Worm (Caenorhabditis elegans): Measurements from ENCODE around the gene unc-78.

Gene unc-78

ce11 chrX:3411565-3412022 lies at the start of gene unc-78:
TSS of gene unc-78 (minus strand) at chrX:3411615.
- TF ChIP-seq unc-62 (GFP tag; optimal IDR thresholded peaks at IDR 0.05), result no peak

- TF ChIP-seq unc-62 (GFP tag; optimal IDR thresholded peaks at IDR 0.05), result no peak
Observed at ce11 chrX:3455561-3455960, 44.1 kb upstream of the unc-78 start.

ce11 chrX:3453870-3454269 lies 42.5 kb upstream of the unc-78 start:
- TF ChIP-seq unc-62 (GFP tag; optimal IDR thresholded peaks at IDR 0.05), result no peak

ce11 chrX:3451122-3451521 lies 39.7 kb upstream of the unc-78 start, which contains the start of gene ZK813.5:
TSS of gene ZK813.5 (minus strand) at chrX:3451222.
- no peak for TF ChIP-seq unc-62 (GFP tag; optimal IDR thresholded peaks at IDR 0.05)

- no peak for TF ChIP-seq unc-62 (GFP tag; optimal IDR thresholded peaks at IDR 0.05)
Observed at ce11 chrX:3446011-3446410, 34.6 kb upstream of the unc-78 start, which contains the start of gene ZK813.1. TSS of gene ZK813.1 (plus strand) at chrX:3446311.

ce11 chrX:3444514-3444913 lies 33.1 kb upstream of the unc-78 start, which contains the start of gene ZK813.7:
TSS of gene ZK813.7 (plus strand) at chrX:3444814.
- no peak for TF ChIP-seq unc-62 (GFP tag; optimal IDR thresholded peaks at IDR 0.05)

ce11 chrX:3443526-3443925 lies 32.1 kb upstream of the unc-78 start, which contains the start of gene ZK813.2:
TSS of gene ZK813.2 (plus strand) at chrX:3443826.
- no peak for TF ChIP-seq unc-62 (GFP tag; optimal IDR thresholded peaks at IDR 0.05)

ce11 chrX:3441539-3441938 lies 30.1 kb upstream of the unc-78 start, which contains the start of gene ZK813.3:
TSS of gene ZK813.3 (plus strand) at chrX:3441839.
- no peak for TF ChIP-seq unc-62 (GFP tag; optimal IDR thresholded peaks at IDR 0.05)

- TF ChIP-seq unc-62 (GFP tag; optimal IDR thresholded peaks at IDR 0.05), result no peak
Observed at ce11 chrX:3440308-3440707, 28.9 kb upstream of the unc-78 start.

ce11 chrX:3439823-3440222 lies 28.4 kb upstream of the unc-78 start:
- TF ChIP-seq unc-62 (GFP tag; optimal IDR thresholded peaks at IDR 0.05), result no peak

- no peak for TF ChIP-seq unc-62 (GFP tag; optimal IDR thresholded peaks at IDR 0.05)
Observed at ce11 chrX:3430020-3430419, 18.6 kb upstream of the unc-78 start, which contains the start of gene ZK813.4. TSS of gene ZK813.4 (minus strand) at chrX:3430120.

- no peak for TF ChIP-seq unc-62 (GFP tag; optimal IDR thresholded peaks at IDR 0.05)
Observed at ce11 chrX:3429122-3429521, 17.7 kb upstream of the unc-78 start.

ce11 chrX:3424516-3424915 lies 13.1 kb upstream of the unc-78 start, which contains the start of gene ZK813.6:
TSS of gene ZK813.6 (plus strand) at chrX:3424816.
- TF ChIP-seq unc-62 (GFP tag; optimal IDR thresholded peaks at IDR 0.05), result no peak

- no peak for TF ChIP-seq unc-62 (GFP tag; optimal IDR thresholded peaks at IDR 0.05)
Observed at ce11 chrX:3419084-3419483, 7.7 kb upstream of the unc-78 start, which contains the start of gene C04F6.7. TSS of gene C04F6.7 (minus strand) at chrX:3419184.

ce11 chrX:3416063-3416462 lies 4.6 kb upstream of the unc-78 start:
- TF ChIP-seq unc-62 (GFP tag; optimal IDR thresholded peaks at IDR 0.05), result no peak

- no peak for TF ChIP-seq unc-62 (GFP tag; optimal IDR thresholded peaks at IDR 0.05)
Observed at ce11 chrX:3414660-3415144, 3.3 kb upstream of the unc-78 start, which contains the start of gene dhs-27. TSS of gene dhs-27 (minus strand) at chrX:3414710.

ce11 chrX:3408717-3409303 lies 2.6 kb downstream of the unc-78 start:
- no peak for TF ChIP-seq unc-62 (GFP tag; optimal IDR thresholded peaks at IDR 0.05)

All from whole organism, dauer.